Worm (Caenorhabditis elegans): ENCODE measurements around the gene tomm-22.

tomm-22 gene

DNA sequence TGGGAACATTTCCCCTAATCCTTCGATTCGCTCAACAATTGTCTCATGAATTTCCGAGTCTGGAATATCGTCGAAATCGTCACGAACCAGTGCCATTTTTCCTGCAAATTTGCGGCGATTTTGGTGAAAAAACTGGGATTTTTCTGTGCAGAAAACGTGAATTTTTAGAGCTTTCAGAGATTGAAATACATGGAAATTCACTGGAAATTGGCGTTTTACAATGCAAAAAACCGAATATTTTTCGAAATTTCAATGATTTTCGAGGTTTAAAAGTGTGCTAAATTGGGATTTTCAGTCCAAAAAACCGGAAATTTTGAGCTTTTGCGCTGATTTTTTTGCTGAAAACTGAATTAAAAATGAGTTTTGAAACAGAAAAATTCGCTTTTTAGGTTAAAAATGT is at the start of gene tomm-22:
TSS of gene tomm-22 (minus strand) at position 101 of the 400 bp plus-strand sequence.
- no peak for TF ChIP-seq unc-62 (GFP tag; optimal IDR thresholded peaks at IDR 0.05)

DNA sequence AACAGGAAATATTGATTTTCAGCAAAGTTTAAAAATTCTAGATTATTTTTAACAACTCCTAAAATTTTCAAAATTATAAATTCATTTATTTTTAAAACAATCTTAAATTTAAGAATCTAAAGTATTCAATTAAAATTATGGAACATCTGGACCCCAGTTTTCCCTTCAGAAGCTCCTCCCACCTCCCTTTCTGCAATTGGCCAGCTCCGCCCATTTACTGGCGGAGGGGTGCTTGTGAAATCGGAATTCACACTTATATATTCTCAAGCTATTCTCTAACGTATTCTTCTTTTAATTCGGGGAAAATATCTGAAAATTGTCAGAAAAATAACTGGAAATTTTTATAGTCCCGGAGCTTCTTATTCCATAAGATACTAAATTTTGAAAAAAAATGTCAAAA is 45.5 kb upstream of the tomm-22 start, which contains the start of gene mab-9:
TSS of gene mab-9 (plus strand) at position 260 of the 400 bp plus-strand sequence.
- TF ChIP-seq unc-62 (GFP tag; optimal IDR thresholded peaks at IDR 0.05) = no peak

- TF ChIP-seq unc-62 (GFP tag; optimal IDR thresholded peaks at IDR 0.05) = no peak
Measured at ce11 chrII:512630-513029, 42.4 kb upstream of the tomm-22 start.

- TF ChIP-seq unc-62 (GFP tag; optimal IDR thresholded peaks at IDR 0.05) = no peak
Measured at ce11 chrII:511968-512367, 41.7 kb upstream of the tomm-22 start.

- no peak for TF ChIP-seq unc-62 (GFP tag; optimal IDR thresholded peaks at IDR 0.05)
Measured at ce11 chrII:509230-509629, 39.0 kb upstream of the tomm-22 start, which contains the start of gene srh-105. Gene srh-105, minus strand, starts transcription at chrII:509330.

DNA sequence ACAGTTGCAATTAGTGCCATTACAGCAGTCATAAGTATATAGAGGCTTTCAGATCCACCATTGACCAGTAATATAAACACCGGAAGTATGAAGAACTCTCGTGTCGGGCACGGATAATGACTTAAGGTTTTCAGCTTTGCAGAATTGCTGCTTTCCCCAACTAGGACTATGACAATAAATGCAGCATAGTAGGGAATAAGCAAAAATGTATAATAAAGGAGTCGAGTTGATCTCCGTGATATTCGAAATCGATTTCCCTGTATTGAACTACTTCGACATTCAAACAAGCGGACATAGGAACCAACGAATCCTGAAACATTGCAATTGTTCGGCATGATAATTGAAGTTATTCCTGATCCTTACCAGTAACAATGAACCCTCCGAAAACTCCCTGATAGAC is 38.3 kb upstream of the tomm-22 start:
- no peak for TF ChIP-seq unc-62 (GFP tag; optimal IDR thresholded peaks at IDR 0.05)

- no peak for TF ChIP-seq unc-62 (GFP tag; optimal IDR thresholded peaks at IDR 0.05)
Measured at ce11 chrII:506069-506468, 35.8 kb upstream of the tomm-22 start.

DNA sequence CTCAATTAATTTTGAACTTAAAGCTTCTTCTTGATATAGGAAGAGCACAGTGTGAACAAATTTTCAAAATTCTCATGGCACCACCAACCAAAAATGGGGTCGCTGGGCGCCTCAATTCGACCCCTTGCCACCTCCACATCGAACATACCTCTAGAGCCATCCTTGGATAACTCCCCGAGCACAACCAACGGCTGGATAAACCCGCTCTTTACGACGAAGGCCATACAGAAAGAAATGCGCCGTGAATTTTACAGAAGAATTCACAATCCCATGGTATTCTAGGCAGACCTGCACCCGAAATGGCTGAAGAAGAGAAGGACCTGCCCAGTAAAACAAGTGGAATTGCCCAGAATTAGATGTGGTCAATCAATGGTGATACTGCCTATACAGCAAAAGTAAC is 32.4 kb upstream of the tomm-22 start:
- no peak for TF ChIP-seq unc-62 (GFP tag; optimal IDR thresholded peaks at IDR 0.05)

ce11 chrII:495124-495523 is 24.8 kb upstream of the tomm-22 start, which contains the start of gene sms-5:
Gene sms-5, plus strand, starts transcription at chrII:495424.
- TF ChIP-seq unc-62 (GFP tag; optimal IDR thresholded peaks at IDR 0.05) = no peak

DNA sequence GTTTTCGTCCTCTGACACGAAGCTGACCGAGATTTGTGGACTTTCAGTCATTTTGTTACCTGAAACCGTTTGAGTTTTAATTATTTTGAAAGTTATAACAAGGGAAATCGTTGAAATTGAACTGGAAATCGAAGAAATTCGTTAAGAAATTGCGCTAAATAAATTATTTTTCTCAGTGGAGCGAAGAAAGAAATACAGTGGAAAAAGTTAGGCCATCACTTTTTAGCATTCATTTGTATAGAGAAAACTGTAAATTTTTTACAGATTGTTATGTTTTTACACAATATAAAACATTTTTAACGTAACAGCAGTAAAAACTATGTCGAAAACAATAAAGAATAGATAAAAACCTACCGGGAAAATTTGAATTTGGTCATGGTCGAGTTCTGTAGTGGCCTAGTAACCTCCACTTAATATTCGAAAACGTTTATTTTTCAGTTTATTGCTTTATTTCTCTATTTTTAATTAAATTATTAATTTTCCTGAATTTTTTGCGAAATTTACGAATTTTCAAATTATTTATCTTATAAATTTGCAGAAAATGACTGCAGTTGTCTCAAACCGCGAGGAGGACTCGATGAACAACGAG is 14.1 kb upstream of the tomm-22 start, which contains the start of the genes gldi-1 and prp-21:
TSS of gene gldi-1 (minus strand) at position 51 of the 589 bp plus-strand sequence.
TSS of gene prp-21 (plus strand) at position 539 of the 589 bp plus-strand sequence.
- TF ChIP-seq unc-62 (GFP tag; optimal IDR thresholded peaks at IDR 0.05) = no peak

DNA sequence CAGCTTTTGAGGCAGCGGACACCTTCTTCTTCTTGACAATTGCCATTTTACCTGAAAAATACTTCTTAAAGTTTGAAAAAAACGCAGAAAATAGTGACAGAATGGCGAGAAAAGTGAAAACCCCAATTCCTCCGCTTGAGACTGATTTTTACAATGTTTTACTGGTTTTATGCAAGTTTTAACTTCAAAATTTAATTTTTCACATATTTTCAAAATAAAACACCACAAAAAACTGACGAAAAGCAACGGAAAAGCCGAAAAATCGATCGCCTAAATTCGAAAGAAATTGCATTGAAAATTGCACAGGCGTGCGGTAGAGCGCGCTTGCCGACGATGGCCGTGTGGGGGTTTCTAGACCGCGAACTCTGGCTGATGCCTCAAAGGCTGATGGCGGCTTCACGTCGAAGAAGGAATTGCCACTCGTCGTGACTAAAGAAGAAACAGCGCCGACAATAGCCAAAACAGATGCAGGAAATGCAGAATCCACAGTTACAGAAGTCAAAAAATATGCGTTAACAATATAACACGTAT is 5.7 kb upstream of the tomm-22 start, which contains the start of gene nsun-1:
TSS of gene nsun-1 (minus strand) at position 51 of the 531 bp plus-strand sequence.
- TF ChIP-seq unc-62 (GFP tag; optimal IDR thresholded peaks at IDR 0.05) = no peak

- no peak for TF ChIP-seq unc-62 (GFP tag; optimal IDR thresholded peaks at IDR 0.05)
Measured at ce11 chrII:475312-475711, 5.0 kb upstream of the tomm-22 start.

DNA sequence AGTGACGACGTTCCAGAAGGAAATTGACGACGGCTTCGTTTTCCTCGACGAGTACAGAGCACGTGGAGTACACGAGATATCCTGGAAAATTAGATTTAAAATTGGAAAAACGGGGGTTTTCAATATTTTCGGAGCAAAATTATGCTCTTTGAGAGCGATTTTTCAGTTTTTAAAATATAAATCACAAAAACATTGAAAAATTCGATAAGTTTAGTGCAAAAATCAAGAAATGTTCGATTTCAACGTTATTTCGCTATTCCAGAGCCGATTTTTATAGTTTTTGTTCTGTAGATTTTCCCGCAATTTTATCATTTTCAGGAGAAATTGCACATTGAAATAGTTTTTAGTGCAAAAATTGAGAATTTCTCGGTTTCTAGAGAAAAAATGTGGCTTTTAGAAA is 2.9 kb upstream of the tomm-22 start, which contains the start of gene W07E6.5:
TSS of gene W07E6.5 (plus strand) at position 301 of the 400 bp plus-strand sequence.
- TF ChIP-seq unc-62 (GFP tag; optimal IDR thresholded peaks at IDR 0.05) = no peak

DNA sequence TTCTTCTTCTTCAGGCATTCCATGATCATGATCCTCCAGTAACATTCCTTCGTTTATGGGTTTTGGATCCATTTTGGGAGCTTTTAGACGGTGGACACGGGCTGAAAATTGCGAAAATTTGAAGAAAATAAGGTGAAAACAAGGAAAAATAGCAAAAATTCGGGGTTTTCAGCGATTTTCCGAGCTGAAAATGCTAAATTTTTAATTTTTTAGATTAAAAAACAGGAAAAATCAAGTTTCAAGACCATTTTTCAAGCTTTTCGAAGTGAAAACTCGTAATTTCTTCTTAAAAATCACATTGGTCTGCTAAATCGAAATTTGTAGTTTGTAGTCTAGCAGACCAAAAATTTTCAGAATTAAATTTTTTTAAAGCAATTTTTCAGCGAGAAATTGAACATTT is 3.0 kb downstream of the tomm-22 start, which contains the start of gene nfyb-1:
TSS of gene nfyb-1 (minus strand) at position 101 of the 400 bp plus-strand sequence.
- no peak for TF ChIP-seq unc-62 (GFP tag; optimal IDR thresholded peaks at IDR 0.05)

- TF ChIP-seq unc-62 (GFP tag; optimal IDR thresholded peaks at IDR 0.05) = no peak
Measured at ce11 chrII:461297-461696, 9.0 kb downstream of the tomm-22 start.

DNA sequence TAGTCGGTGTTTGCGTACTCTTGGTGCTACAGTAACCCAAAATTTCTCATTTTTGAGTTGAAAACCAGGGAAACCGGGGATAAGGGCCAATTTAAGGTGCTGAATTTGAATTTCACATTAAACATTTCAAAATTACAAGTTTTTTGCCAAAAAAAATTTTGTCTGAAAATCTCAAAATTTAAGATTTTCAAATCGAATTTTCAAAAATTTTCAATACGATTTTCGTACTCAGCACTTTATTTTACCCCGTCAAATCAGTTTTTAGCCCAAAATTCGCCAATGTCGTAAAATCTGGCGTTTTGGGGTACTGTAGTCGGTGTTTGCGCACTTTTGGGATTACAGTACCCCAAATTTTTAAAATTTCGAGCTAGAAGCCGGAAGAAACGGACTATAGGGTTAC is 9.4 kb downstream of the tomm-22 start, which contains the start of gene W10D9.3:
TSS of gene W10D9.3 (minus strand) at position 101 of the 400 bp plus-strand sequence.
- no peak for TF ChIP-seq unc-62 (GFP tag; optimal IDR thresholded peaks at IDR 0.05)

DNA sequence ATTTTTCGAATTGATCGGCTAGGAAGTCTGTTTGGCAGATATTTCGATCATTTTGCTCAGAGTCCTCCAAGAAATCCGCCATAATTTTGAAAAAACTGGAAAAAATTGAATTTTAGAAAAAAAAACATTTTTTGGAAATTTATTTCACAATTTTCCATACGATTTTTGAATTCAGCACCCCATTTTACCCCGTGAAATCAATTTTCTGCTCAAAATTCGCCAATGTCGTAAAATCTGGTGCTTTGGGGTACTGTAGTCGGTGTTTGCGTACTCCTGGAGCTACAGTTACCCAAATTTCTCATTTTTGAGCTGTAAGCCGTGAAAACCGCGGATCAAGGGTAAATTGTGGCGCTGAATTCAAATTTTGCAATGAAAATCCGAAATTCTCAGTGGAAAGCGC is 12.5 kb downstream of the tomm-22 start, which contains the start of gene gvd-1:
TSS of gene gvd-1 (minus strand) at position 101 of the 400 bp plus-strand sequence.
- TF ChIP-seq unc-62 (GFP tag; optimal IDR thresholded peaks at IDR 0.05) = no peak
